Worm (Caenorhabditis elegans) whole organism, L2 larva: ENCODE results near the gene col-89.

Experiments
- Y55F3AM.14 ChIP-seq: fragments of 200-800 bp; sonication (Bioruptor generic); optimal IDR thresholded peaks from 2 replicates; lab custom pipeline; 2018; ENCODE audit warnings: mild to moderate bottlenecking, missing genetic modification characterization, missing compliant biosample characterization
- aly-2 ChIP-seq: fragments of 150-350 bp; optimal IDR thresholded peaks from 2 replicates; lab custom pipeline; 2014; ENCODE audit warnings: missing biosample characterization, missing genetic modification characterization
- egl-27 ChIP-seq: sonication (generic microtip); optimal IDR thresholded peaks from 3 replicates; lab custom pipeline; 2017; ENCODE audit warnings: missing biosample characterization, missing genetic modification reagents, missing genetic modification characterization
- lin-11 ChIP-seq: fragments of 150-350 bp; sonication (generic microtip); optimal IDR thresholded peaks from 2 replicates; lab custom pipeline; 2014; ENCODE audit warnings: missing biosample characterization, missing genetic modification characterization, inconsistent platforms, mixed read lengths
- mdl-1 ChIP-seq, 2 experiments: fragments of 150-350 bp in 1 of 2; sonication (generic microtip) in 1 of 2; optimal IDR thresholded peaks; 2 replicates each; lab custom pipeline; 2017; ENCODE audit warnings: missing biosample characterization in 2 of 2, missing genetic modification characterization in 2 of 2
- nhr-237 ChIP-seq: fragments of 150-350 bp; optimal IDR thresholded peaks from 2 replicates; lab custom pipeline; 2014; ENCODE audit warnings: missing biosample characterization, missing genetic modification characterization
- peb-1 ChIP-seq: fragments of 150-350 bp; optimal IDR thresholded peaks from 2 replicates; lab custom pipeline; 2014; ENCODE audit warnings: missing biosample characterization, missing genetic modification characterization

DNA sequence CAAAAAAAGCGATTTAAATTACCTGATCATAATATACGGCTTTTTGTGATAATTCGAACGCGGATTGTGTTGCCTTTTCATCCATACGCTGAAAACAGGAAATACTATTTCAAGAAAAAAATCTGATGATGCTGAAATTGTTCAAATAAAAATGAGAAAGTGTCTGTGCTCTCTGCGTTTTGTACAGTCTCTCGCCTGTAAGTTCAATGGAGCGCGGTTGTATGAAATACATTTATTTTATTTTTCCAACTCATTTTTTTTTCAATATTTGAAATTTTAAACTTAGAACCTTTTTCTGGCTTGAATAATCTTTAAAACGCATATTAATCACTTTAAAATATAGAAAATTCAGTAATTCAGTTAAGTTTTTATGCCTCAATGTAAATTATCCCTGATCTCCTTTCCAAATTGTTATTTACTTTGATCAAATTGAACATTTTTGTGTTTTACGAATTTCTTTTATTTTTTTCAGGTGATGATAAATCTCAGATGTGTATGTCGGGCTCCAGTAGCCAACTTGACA, 43.9 kb upstream of the col-89 start, which contains the start of the genes clp-2 and mrpl-16:
- TF ChIP-seq aly-2 (tag; lab: Kevin White, UChicago), result no peak
- no peak for TF ChIP-seq egl-27 (tag; lab: Kevin White, UChicago)
- no peak for TF ChIP-seq peb-1 (tag; lab: Kevin White, UChicago)
- TF ChIP-seq mdl-1 (tag; optimal IDR thresholded peaks at IDR 0.05; lab: Kevin White, UChicago), result no peak
- TF ChIP-seq Y55F3AM.14 (GFP tag; lab: Kevin White, UChicago), result no peak
- TF ChIP-seq nhr-237 (tag; lab: Kevin White, UChicago), result no peak
- no peak for TF ChIP-seq lin-11 (tag; lab: Kevin White, UChicago)
